Fruit fly (Drosophila melanogaster) whole organism, embryonic: ENCODE measurements around the gene Tpst.

Experiments
- CG10147 ChIP-seq: fragments of 200-800 bp; sonication (Bioruptor generic); optimal IDR thresholded peaks from 2 replicates; lab custom pipeline; 2019; ENCODE audit warnings: missing biosample characterization, mild to moderate bottlenecking, missing genetic modification characterization, moderate library complexity
- CG11695 ChIP-seq: fragments of 200-800 bp; sonication (Bioruptor generic); IDR thresholded peaks from 3 replicates; pipeline ENCODE4 v1.3.6; 2022; ENCODE audit warnings: missing biosample characterization, missing genetic modification characterization
- CG1792 ChIP-seq: fragments of 200-800 bp; sonication (Bioruptor generic); optimal IDR thresholded peaks from 2 replicates; lab custom pipeline; 2016; ENCODE audit warnings: missing biosample characterization, missing genetic modification characterization
- CG2199 ChIP-seq: fragments of 200-800 bp; sonication (Bioruptor generic); IDR thresholded peaks from 3 replicates; pipeline ENCODE4 v1.3.6; 2022; ENCODE audit warnings: missing biosample characterization, missing genetic modification characterization
- CG4282 ChIP-seq: fragments of 200-800 bp; sonication (Bioruptor generic); optimal IDR thresholded peaks from 2 replicates; lab custom pipeline; 2016; ENCODE audit warnings: missing biosample characterization, missing genetic modification characterization
- CG5180 ChIP-seq: fragments of 200-800 bp; sonication (Bioruptor generic); optimal IDR thresholded peaks from 3 replicates; lab custom pipeline; 2017; ENCODE audit warnings: missing biosample characterization, missing genetic modification characterization, mild to moderate bottlenecking, moderate library complexity, missing genetic modification reagents
- CG5953 ChIP-seq: fragments of 200-800 bp; sonication (Bioruptor generic); IDR thresholded peaks from 2 replicates; pipeline ENCODE4 v1.3.6; 2022; ENCODE audit warnings: missing biosample characterization, missing genetic modification characterization
- CG6175 ChIP-seq: fragments of 200-800 bp; sonication (Bioruptor generic); IDR thresholded peaks from 3 replicates; pipeline ENCODE4 v1.3.6; 2022; ENCODE audit warnings: missing biosample characterization, missing genetic modification characterization
- CG6654 ChIP-seq: fragments of 200-800 bp; sonication (Bioruptor generic); optimal IDR thresholded peaks from 2 replicates; lab custom pipeline; 2017; ENCODE audit warnings: missing biosample characterization, mild to moderate bottlenecking, missing genetic modification characterization
- CG6765 ChIP-seq: fragments of 200-800 bp; sonication (Bioruptor generic); optimal IDR thresholded peaks from 3 replicates; lab custom pipeline; 2017; ENCODE audit warnings: missing biosample characterization, mild to moderate bottlenecking, missing genetic modification characterization
- CG7271 ChIP-seq: fragments of 200-800 bp; sonication (Bioruptor generic); optimal IDR thresholded peaks from 2 replicates; lab custom pipeline; 2018; ENCODE audit warnings: missing biosample characterization, mild to moderate bottlenecking, missing genetic modification characterization, moderate library complexity
- CG7839 ChIP-seq: fragments of 200-800 bp; sonication (Bioruptor generic); optimal IDR thresholded peaks from 3 replicates; lab custom pipeline; 2018; ENCODE audit warnings: missing biosample characterization, mild to moderate bottlenecking, missing genetic modification characterization, moderate library complexity
- CG8281 ChIP-seq: fragments of 200-800 bp; sonication (Bioruptor generic); optimal IDR thresholded peaks from 2 replicates; lab custom pipeline; 2018; ENCODE audit warnings: missing biosample characterization, mild to moderate bottlenecking, missing genetic modification characterization, moderate library complexity
- CG8290 ChIP-seq, 3 experiments: fragments of 200-800 bp; sonication (Bioruptor generic); optimal IDR thresholded peaks; 2 replicates each; lab custom pipeline; 2016 to 2019; ENCODE audit warnings: missing biosample characterization in 3 of 3, missing genetic modification characterization in 3 of 3, mild to moderate bottlenecking in 2 of 3, moderate library complexity in 1 of 3
- CG8924 ChIP-seq: fragments of 200-800 bp; optimal IDR thresholded peaks from 3 replicates; lab custom pipeline; 2019; ENCODE audit warnings: missing biosample characterization, mild to moderate bottlenecking, missing genetic modification characterization, moderate library complexity
- CG9437 ChIP-seq: fragments of 200-800 bp; sonication (Bioruptor generic); optimal IDR thresholded peaks from 2 replicates; lab custom pipeline; 2018; ENCODE audit warnings: missing biosample characterization, mild to moderate bottlenecking, missing genetic modification characterization
- CG9817 ChIP-seq: fragments of 200-800 bp; sonication (Bioruptor generic); optimal IDR thresholded peaks from 2 replicates; lab custom pipeline; 2018; ENCODE audit warnings: missing biosample characterization, mild to moderate bottlenecking, missing genetic modification characterization, moderate library complexity
- Camta ChIP-seq: fragments of 200-800 bp; sonication (Bioruptor generic); optimal IDR thresholded peaks from 2 replicates; lab custom pipeline; 2016; ENCODE audit warnings: missing biosample characterization, missing genetic modification characterization
- CrebB ChIP-seq: fragments of 200-800 bp; sonication (Bioruptor generic); optimal IDR thresholded peaks from 3 replicates; lab custom pipeline; 2018; ENCODE audit warnings: missing biosample characterization, mild to moderate bottlenecking, missing genetic modification characterization
- Dek ChIP-seq: fragments of 200-800 bp; sonication (Bioruptor generic); optimal IDR thresholded peaks from 3 replicates; lab custom pipeline; 2019; ENCODE audit warnings: missing biosample characterization, mild to moderate bottlenecking, missing genetic modification characterization, moderate library complexity
- Dip3 ChIP-seq: fragments of 200-800 bp; sonication (Bioruptor generic); optimal IDR thresholded peaks from 3 replicates; lab custom pipeline; 2016; ENCODE audit warnings: missing biosample characterization, missing genetic modification characterization
- Doc2 ChIP-seq: fragments of 200-800 bp; sonication (Bioruptor generic); IDR thresholded peaks from 2 replicates; pipeline ENCODE4 v1.3.6; 2022; ENCODE audit warnings: missing biosample characterization, missing genetic modification characterization
- Dref ChIP-seq: fragments of 200-800 bp; sonication (Bioruptor generic); IDR thresholded peaks from 2 replicates; pipeline ENCODE4 v1.3.6; 2022; ENCODE audit warnings: missing biosample characterization, missing genetic modification characterization
- Ets97D ChIP-seq: fragments of 200-800 bp; sonication (Bioruptor generic); optimal IDR thresholded peaks from 3 replicates; lab custom pipeline; 2016; ENCODE audit warnings: missing biosample characterization, missing genetic modification characterization
- Fer3 ChIP-seq: fragments of 200-800 bp; sonication (Bioruptor generic); optimal IDR thresholded peaks from 2 replicates; lab custom pipeline; 2018; ENCODE audit warnings: missing biosample characterization, mild to moderate bottlenecking, missing genetic modification characterization, moderate library complexity
- H15 ChIP-seq: fragments of 200-800 bp; sonication (Bioruptor generic); IDR thresholded peaks from 3 replicates; pipeline ENCODE4 v1.3.6; 2022; ENCODE audit warnings: missing biosample characterization, missing genetic modification characterization
- Mrtf ChIP-seq: fragments of 200-800 bp; sonication (Bioruptor generic); IDR thresholded peaks from 3 replicates; pipeline ENCODE4 v1.3.6; 2022; ENCODE audit warnings: missing biosample characterization, missing genetic modification characterization
- NFAT ChIP-seq: fragments of 200-800 bp; sonication (Bioruptor generic); IDR thresholded peaks from 2 replicates; pipeline ENCODE4 v1.3.6; 2022; ENCODE audit warnings: missing biosample characterization, missing genetic modification characterization
- Nf-YA ChIP-seq: fragments of 200-800 bp; sonication (Bioruptor generic); IDR thresholded peaks from 2 replicates; pipeline ENCODE4 v1.3.6; 2022; ENCODE audit warnings: missing biosample characterization, missing genetic modification characterization
- Six4 ChIP-seq: fragments of 200-800 bp; sonication (Bioruptor generic); optimal IDR thresholded peaks from 2 replicates; lab custom pipeline; 2016; ENCODE audit warnings: missing biosample characterization, missing genetic modification characterization
- Sry-β ChIP-seq: fragments of 200-800 bp; sonication (Bioruptor generic); optimal IDR thresholded peaks from 2 replicates; lab custom pipeline; 2018; ENCODE audit warnings: missing biosample characterization, mild to moderate bottlenecking, missing genetic modification characterization, moderate library complexity
- Xrp1 ChIP-seq: fragments of 200-800 bp; sonication (Bioruptor generic); IDR thresholded peaks from 2 replicates; pipeline ENCODE4 v1.3.6; 2022; ENCODE audit warnings: missing biosample characterization, missing genetic modification characterization
- ac ChIP-seq: fragments of 200-800 bp; sonication (Bioruptor generic); optimal IDR thresholded peaks from 3 replicates; lab custom pipeline; 2017; ENCODE audit warnings: missing biosample characterization, mild to moderate bottlenecking, missing genetic modification characterization
- ara ChIP-seq: fragments of 200-800 bp; sonication (Bioruptor generic); IDR thresholded peaks from 2 replicates; pipeline ENCODE4 v1.3.6; 2022; ENCODE audit warnings: missing biosample characterization, missing genetic modification characterization
- cas ChIP-seq: fragments of 200-800 bp; sonication (Bioruptor generic); IDR thresholded peaks from 2 replicates; pipeline ENCODE4 v1.3.6; 2022; ENCODE audit warnings: missing biosample characterization, missing genetic modification characterization
- chinmo ChIP-seq: fragments of 200-800 bp; sonication (Bioruptor generic); IDR thresholded peaks from 4 replicates; pipeline ENCODE4 v1.3.6; 2022; ENCODE audit warnings: missing biosample characterization, missing genetic modification characterization; ENCODE audit not compliant: partially characterized antibody
- croc ChIP-seq: fragments of 200-800 bp; sonication (Bioruptor generic); conservative IDR thresholded peaks from 3 replicates; pipeline ENCODE4 v1.3.6; 2022; ENCODE audit warnings: missing biosample characterization, missing genetic modification characterization
- ewg ChIP-seq: fragments of 200-800 bp; sonication (Bioruptor generic); optimal IDR thresholded peaks from 3 replicates; lab custom pipeline; 2017; ENCODE audit warnings: mild to moderate bottlenecking, missing biosample characterization, missing genetic modification reagents, missing genetic modification characterization
- fd102C ChIP-seq: fragments of 200-800 bp; sonication (Bioruptor generic); optimal IDR thresholded peaks from 2 replicates; lab custom pipeline; 2018; ENCODE audit warnings: missing biosample characterization, mild to moderate bottlenecking, missing genetic modification characterization, moderate library complexity
- gro ChIP-seq: fragments of 200-800 bp; sonication (Bioruptor generic); optimal IDR thresholded peaks from 2 replicates; lab custom pipeline; 2016; ENCODE audit warnings: missing biosample characterization, missing genetic modification characterization
- gsb-n ChIP-seq: fragments of 200-800 bp; sonication (Bioruptor generic); optimal IDR thresholded peaks from 3 replicates; lab custom pipeline; 2018; ENCODE audit warnings: missing biosample characterization, mild to moderate bottlenecking, missing genetic modification characterization
- gt ChIP-seq: fragments of 200-800 bp; sonication (Bioruptor generic); IDR thresholded peaks from 2 replicates; pipeline ENCODE4 v1.3.6; 2022; ENCODE audit warnings: missing biosample characterization, missing genetic modification characterization
- klu ChIP-seq: fragments of 200-800 bp; sonication (Bioruptor generic); IDR thresholded peaks from 2 replicates; pipeline ENCODE4 v1.3.6; 2022; ENCODE audit warnings: missing biosample characterization, missing genetic modification characterization
- lab ChIP-seq: fragments of 200-800 bp; sonication (Bioruptor generic); optimal IDR thresholded peaks from 3 replicates; lab custom pipeline; 2017; ENCODE audit warnings: missing biosample characterization, missing genetic modification characterization, mild to moderate bottlenecking, moderate library complexity, missing genetic modification reagents
- lilli ChIP-seq: fragments of 200-800 bp; sonication (Bioruptor generic); optimal IDR thresholded peaks from 3 replicates; lab custom pipeline; 2016; ENCODE audit warnings: missing biosample characterization, missing genetic modification characterization
- mirr ChIP-seq: fragments of 200-800 bp; sonication (Bioruptor generic); optimal IDR thresholded peaks from 3 replicates; lab custom pipeline; 2018; ENCODE audit warnings: missing biosample characterization, mild to moderate bottlenecking, missing genetic modification characterization
- otp ChIP-seq: fragments of 200-800 bp; sonication (Bioruptor generic); IDR thresholded peaks from 3 replicates; pipeline ENCODE4, ENCODE4 v1.3.6; 2022; ENCODE audit warnings: missing biosample characterization, missing genetic modification characterization
- repo ChIP-seq: fragments of 200-800 bp; sonication (Bioruptor generic); optimal IDR thresholded peaks from 2 replicates; lab custom pipeline; 2016; ENCODE audit warnings: missing biosample characterization, missing genetic modification characterization
- salm ChIP-seq: fragments of 200-800 bp; sonication (Bioruptor generic); optimal IDR thresholded peaks from 2 replicates; lab custom pipeline; 2018; ENCODE audit warnings: missing biosample characterization, mild to moderate bottlenecking, missing genetic modification characterization
- sug ChIP-seq: fragments of 200-800 bp; optimal IDR thresholded peaks from 2 replicates; lab custom pipeline; 2019; ENCODE audit warnings: missing biosample characterization, mild to moderate bottlenecking, missing genetic modification characterization, moderate library complexity
- vnd ChIP-seq: fragments of 200-800 bp; sonication (Bioruptor generic); IDR thresholded peaks from 3 replicates; pipeline ENCODE4 v1.3.6; 2022; ENCODE audit warnings: missing biosample characterization, missing genetic modification characterization; ENCODE audit not compliant: partially characterized antibody

Tpst gene

DNA sequence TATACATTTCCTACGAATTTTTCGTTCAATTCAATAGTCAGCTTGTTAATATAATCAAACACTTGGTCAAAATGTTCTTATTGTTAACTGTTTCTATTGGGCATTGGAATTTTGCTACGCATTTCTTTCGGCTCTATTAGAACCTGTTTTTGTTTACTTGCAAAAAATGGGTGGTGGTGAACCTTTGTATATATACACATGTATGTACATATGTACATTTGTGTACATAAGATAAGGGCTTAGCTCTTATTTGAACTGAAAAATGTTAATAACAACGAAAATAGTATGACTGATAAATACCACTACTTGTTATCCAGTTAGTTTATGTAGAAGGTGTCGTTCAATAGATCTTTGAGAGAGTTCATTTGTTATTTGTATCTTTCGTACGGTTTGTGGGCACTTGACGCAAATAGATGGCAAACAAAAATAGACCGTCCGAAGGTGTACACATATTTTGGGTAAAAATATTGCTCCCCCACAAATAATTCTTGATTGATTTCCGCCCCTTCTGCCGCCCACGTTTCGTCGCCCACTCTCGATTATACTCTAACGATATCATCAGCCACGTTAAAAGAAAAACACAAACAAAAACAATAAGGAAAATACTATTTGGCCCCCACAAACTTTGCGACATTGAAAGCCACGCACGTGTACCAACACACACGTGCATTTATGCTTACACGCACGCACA lies 62.4 kb downstream of the Tpst start (continued):
- no peak for TF ChIP-seq klu (GFP tag; lab: Robert Waterston, UW)
- TF ChIP-seq lab, result peak; percentile 84
- peak; percentile 73 for TF ChIP-seq Fer3 (tag; lab: Kevin White, UChicago)
- TF ChIP-seq CG9437 (GFP tag; lab: Kevin White, UChicago), result no peak
- TF ChIP-seq CG5180 (GFP tag; lab: Kevin White, UChicago), result no peak
- TF ChIP-seq CG9817 (tag; lab: Kevin White, UChicago), result no peak
- TF ChIP-seq chinmo (GFP tag; lab: Robert Waterston, UW), result peak; percentile 73; the same call in 1 of the 4 replicates
- TF ChIP-seq CG6175 (GFP tag; lab: Robert Waterston, UW), result no peak
- no peak for TF ChIP-seq vnd
- peak; percentile 56 for TF ChIP-seq CrebB (tag; lab: Kevin White, UChicago)
- peak; percentile 46 for TF ChIP-seq Dek (tag; lab: Kevin White, UChicago)
- TF ChIP-seq CG2199 (GFP tag; lab: Robert Waterston, UW), result no peak
- no peak for TF ChIP-seq Dref
- no peak for TF ChIP-seq Nf-YA
- peak; percentile 79 for TF ChIP-seq sug (tag; lab: Kevin White, UChicago)
- TF ChIP-seq CG11695, result 0 out of 3 replicates have a peak, but pooled peaks have one; percentile 7
- TF ChIP-seq CG10147 (GFP tag; lab: Kevin White, UChicago), result peak; percentile 16
- no peak for TF ChIP-seq lilli (GFP tag; lab: Kevin White, UChicago)
- TF ChIP-seq gro (GFP tag; lab: Kevin White, UChicago), result no peak
- no peak for TF ChIP-seq Mrtf (GFP tag; lab: Robert Waterston, UW)
- no peak for TF ChIP-seq cas (GFP tag; lab: Robert Waterston, UW)
- peak; percentile 4 for TF ChIP-seq CG7839
- TF ChIP-seq otp, result no peak
- TF ChIP-seq fd102C (GFP tag; lab: Kevin White, UChicago), result peak; percentile 57
- TF ChIP-seq CG8290 (GFP tag; optimal IDR thresholded peaks at IDR 0.05; lab: Kevin White, UChicago), result no peak
- TF ChIP-seq CG8290 (tag; optimal IDR thresholded peaks at IDR 0.05; lab: Kevin White, UChicago), result peak in 1 of 2 experiments; percentile 84
- TF ChIP-seq croc (GFP tag; lab: Robert Waterston, UW), result no peak
- no peak for TF ChIP-seq gsb-n (tag; lab: Kevin White, UChicago)
- TF ChIP-seq Six4, result no peak
- TF ChIP-seq salm (tag; lab: Kevin White, UChicago), result no peak
- TF ChIP-seq Xrp1 (GFP tag; lab: Robert Waterston, UW), result peak; percentile 36
- no peak for TF ChIP-seq Sry-β
- TF ChIP-seq CG6654 (GFP tag; lab: Kevin White, UChicago), result no peak
- TF ChIP-seq NFAT, result peak; percentile 56; the same call in 1 of the 2 replicates
- TF ChIP-seq ac (GFP tag; lab: Kevin White, UChicago), result peak; percentile 17
- TF ChIP-seq ara (GFP tag; lab: Robert Waterston, UW), result no peak
- peak; percentile 11 for TF ChIP-seq Camta (GFP tag; lab: Kevin White, UChicago)
- TF ChIP-seq CG8281 (tag; lab: Kevin White, UChicago), result peak; percentile 7
- TF ChIP-seq CG1792 (GFP tag; lab: Kevin White, UChicago), result peak; percentile 0

DNA sequence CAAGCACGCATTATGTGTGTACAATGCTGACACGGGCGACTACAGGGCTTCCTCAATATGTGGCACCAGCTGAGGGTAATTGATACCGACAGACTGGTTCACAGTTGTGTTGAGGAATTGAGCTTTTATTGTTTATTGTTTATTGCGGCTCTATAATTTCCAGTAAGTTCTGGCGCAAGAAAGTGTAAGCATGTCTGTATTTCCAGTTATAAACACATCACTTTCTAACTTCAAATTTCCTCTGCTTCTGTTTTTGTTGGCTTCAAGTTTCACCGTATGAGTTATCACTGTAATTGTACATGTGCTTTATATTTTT lies 62.9 kb downstream of the Tpst start:
- TF ChIP-seq Dip3 (GFP tag; lab: Kevin White, UChicago), result peak; percentile 77
- TF ChIP-seq CG8924, result peak; percentile 54
- TF ChIP-seq CG4282, result peak; percentile 22
- TF ChIP-seq mirr (GFP tag; lab: Kevin White, UChicago), result peak; percentile 62
- peak; percentile 25 for TF ChIP-seq repo (GFP tag; lab: Kevin White, UChicago)
- TF ChIP-seq CG7271 (tag; lab: Kevin White, UChicago), result no peak
- TF ChIP-seq CG5953, result 0 out of 2 replicates have a peak, but pooled peaks have one; percentile 19
- TF ChIP-seq ewg, result no peak
- TF ChIP-seq CG6765 (GFP tag; lab: Kevin White, UChicago), result peak; percentile 67
- TF ChIP-seq H15 (GFP tag; lab: Robert Waterston, UW), result peak; percentile 73; the same call in 2 of the 3 replicates
- no peak for TF ChIP-seq gt
- no peak for TF ChIP-seq Ets97D (GFP tag; lab: Kevin White, UChicago)
- TF ChIP-seq gsb-n (tag; lab: Kevin White, UChicago), result peak; percentile 41
- peak; percentile 54 for TF ChIP-seq Doc2 (GFP tag; lab: Robert Waterston, UW)
